Worm (Caenorhabditis elegans): ENCODE data around the gene sar-1.
A peak's percentile ranks its signal among the peaks of the same experiment; 100 is the strongest.

sar-1 gene

ce11 chrIV:4506637-4507036, 6.5 kb downstream of the sar-1 start, which contains the start of gene gbb-2:
TSS of gene gbb-2 (minus strand) at chrIV:4506748.
- no peak for TF ChIP-seq pha-4 (tag; optimal IDR thresholded peaks at IDR 0.05)
- TF ChIP-seq madf-10 (tag; optimal IDR thresholded peaks at IDR 0.05) = no peak
- TF ChIP-seq attf-6 (GFP tag; IDR thresholded peaks at IDR 0.05) = no peak
- TF ChIP-seq B0336.3 (GFP tag; IDR thresholded peaks at IDR 0.05) = no peak
- TF ChIP-seq snpc-1.3 (tag; optimal IDR thresholded peaks at IDR 0.05; ENCODE audit: insufficient read depth) = no peak
- TF ChIP-seq D2030.7 (GFP tag; IDR thresholded peaks at IDR 0.05) = no peak
- TF ChIP-seq tbx-9 (tag; optimal IDR thresholded peaks at IDR 0.05; ENCODE audit: borderline replicate concordance) = no peak
- peak; percentile 50; the same call in 1 of the 2 replicates for TF ChIP-seq zfh-2 (GFP tag; conservative IDR thresholded peaks at IDR 0.05)
- TF ChIP-seq lin-40 (tag; optimal IDR thresholded peaks at IDR 0.05) = no peak
- no peak for TF ChIP-seq egrh-3 (GFP tag; IDR thresholded peaks at IDR 0.05)
- no peak for TF ChIP-seq lir-1 (GFP tag; conservative IDR thresholded peaks at IDR 0.05)
- TF ChIP-seq dox-1 (GFP tag; IDR thresholded peaks at IDR 0.05) = peak; percentile 10; the same call in 1 of the 2 replicates
- no peak for TF ChIP-seq unc-130 (GFP tag; optimal IDR thresholded peaks at IDR 0.05)

DNA sequence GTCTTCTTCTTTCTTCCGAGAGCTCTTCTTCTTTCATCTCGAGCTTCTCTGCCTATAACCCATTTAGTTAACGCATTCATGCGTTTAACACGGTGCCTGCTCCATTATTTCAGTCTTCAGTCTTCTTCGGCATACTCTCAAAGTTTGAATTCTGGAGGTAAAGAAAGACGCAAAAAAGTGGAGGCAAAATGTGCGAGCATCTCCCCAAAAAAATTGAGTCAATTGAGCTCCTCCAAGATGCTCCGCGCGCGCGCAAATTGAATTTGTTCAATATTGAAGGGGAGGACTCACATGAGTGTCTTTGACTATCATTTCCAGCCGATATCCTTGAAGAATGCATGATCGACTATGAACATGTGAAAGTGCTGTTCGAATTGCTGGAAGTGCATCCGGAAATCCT, 8.0 kb downstream of the sar-1 start:
- TF ChIP-seq ceh-27 (GFP tag; optimal IDR thresholded peaks at IDR 0.05) (no peak), pbrm-1 (GFP tag; IDR thresholded peaks at IDR 0.05) (no peak), K11D2.4 (GFP tag; IDR thresholded peaks at IDR 0.05) (no peak), bed-2 (GFP tag; IDR thresholded peaks at IDR 0.05) (no peak), aptf-2 (GFP tag; conservative IDR thresholded peaks at IDR 0.05) (no peak), Y56A3A.18 (GFP tag; IDR thresholded peaks at IDR 0.05) (no peak), egl-44 (GFP tag; IDR thresholded peaks at IDR 0.05) (no peak), ztf-3 (GFP tag; optimal IDR thresholded peaks at IDR 0.05) (no peak), let-607 (tag; optimal IDR thresholded peaks at IDR 0.05) (no peak), nhr-90 (tag; optimal IDR thresholded peaks at IDR 0.05) (no peak)

- TF ChIP-seq athp-1 (tag; optimal IDR thresholded peaks at IDR 0.05) = no peak
- TF ChIP-seq egrh-3 (GFP tag; IDR thresholded peaks at IDR 0.05) = peak; percentile 21; the same call in 1 of the 2 replicates
- TF ChIP-seq zfh-2 (GFP tag; conservative IDR thresholded peaks at IDR 0.05) = peak; percentile 76
Measured at ce11 chrIV:4490148-4490652, 22.9 kb downstream of the sar-1 start, which contains the start of gene ZK180.7. TSS of gene ZK180.7 (plus strand) at chrIV:4490542.

- TF ChIP-seq nhr-80 (tag; optimal IDR thresholded peaks at IDR 0.05) = peak; percentile 53
- no peak for TF ChIP-seq snpc-3.4 (tag; optimal IDR thresholded peaks at IDR 0.05)
Measured at ce11 chrIV:4486738-4487137, 26.4 kb downstream of the sar-1 start, which contains the start of gene trx-3. TSS of gene trx-3 (plus strand) at chrIV:4487028.

- TF ChIP-seq nhr-80 (tag; optimal IDR thresholded peaks at IDR 0.05) = peak; percentile 57
- no peak for TF ChIP-seq hlh-12 (tag; optimal IDR thresholded peaks at IDR 0.05)
- no peak for TF ChIP-seq hmg-1.2 (GFP tag; IDR thresholded peaks at IDR 0.05)
- no peak for TF ChIP-seq nhr-120 (GFP tag; IDR thresholded peaks at IDR 0.05)
- no peak for TF ChIP-seq let-526 (GFP tag; IDR thresholded peaks at IDR 0.05)
- TF ChIP-seq F57C9.4 (tag; optimal IDR thresholded peaks at IDR 0.05) = no peak
- no peak for TF ChIP-seq dpl-1 (GFP tag; optimal IDR thresholded peaks at IDR 0.05)
Measured at ce11 chrIV:4484555-4484954, 28.6 kb downstream of the sar-1 start.
